Fruit fly (Drosophila melanogaster) ovary, adult (tissue): Measurements from ENCODE around the gene Trm7-32.

Experiments used
- CG17801 ChIP-seq: fragments of 200-800 bp; optimal IDR thresholded peaks from 2 replicates; lab custom pipeline; 2019; ENCODE audit warnings: missing biosample characterization, mild to moderate bottlenecking, missing genetic modification characterization, moderate library complexity; ENCODE audit not compliant: partially characterized antibody

The Trm7-32 gene

DNA sequence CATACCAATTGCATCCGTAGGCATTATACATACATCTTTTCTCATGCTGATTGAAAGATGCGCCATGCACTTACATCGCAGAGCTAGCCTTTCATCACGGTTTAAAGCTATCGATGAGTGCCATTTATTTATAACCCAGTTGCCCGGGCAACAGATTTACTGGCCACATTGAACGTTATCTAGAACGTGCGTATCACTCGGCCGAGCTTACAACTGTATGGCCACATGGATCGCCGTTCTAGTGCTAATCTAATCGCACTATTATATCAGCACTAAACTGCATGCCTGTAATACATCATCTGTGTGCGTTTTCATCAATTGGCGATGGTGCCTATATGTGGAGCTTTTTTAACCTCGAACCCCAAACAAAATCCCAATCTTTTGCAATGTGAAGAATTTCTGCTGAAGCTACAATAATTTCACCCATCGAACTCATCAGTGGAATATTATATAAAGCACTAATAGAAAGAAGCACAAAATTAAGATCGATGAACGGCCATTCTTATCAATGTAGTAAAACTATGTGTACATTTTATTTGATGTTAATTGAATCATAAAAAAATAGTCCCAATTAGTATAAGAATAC lies 20.4 kb downstream of the Trm7-32 start:
- no peak for TF ChIP-seq CG17801

DNA sequence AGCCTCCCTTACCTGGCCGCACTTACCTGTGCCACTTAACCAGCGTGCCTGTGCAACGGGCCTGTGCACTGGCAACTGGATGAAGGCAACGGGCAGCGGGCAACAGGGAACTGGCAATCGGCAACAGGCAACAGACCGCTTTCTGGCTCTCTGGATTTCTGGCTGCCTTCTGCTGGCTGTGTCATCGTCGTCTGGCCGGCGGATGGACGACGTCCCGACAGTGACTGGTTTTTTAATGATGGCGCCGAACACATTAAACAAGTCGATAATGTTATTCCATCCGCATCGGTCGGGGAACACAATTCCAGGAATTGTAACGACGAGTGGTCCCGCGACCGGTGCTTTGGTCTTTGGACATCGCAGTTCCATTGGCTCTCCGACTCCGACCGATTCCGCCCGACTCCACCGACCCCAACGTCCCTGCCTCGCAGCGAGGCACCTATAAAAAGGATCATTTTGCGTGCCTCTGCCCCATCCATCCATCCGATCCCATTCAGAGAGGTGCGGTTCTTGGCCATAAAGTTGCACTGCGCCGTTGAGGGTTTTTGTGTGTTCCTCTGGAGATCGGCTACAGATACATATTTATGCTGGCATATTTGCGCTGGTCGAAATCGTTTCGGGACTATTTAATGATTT lies 21.4 kb downstream of the Trm7-32 start:
- TF ChIP-seq CG17801: no peak

dm6 chr3R:17062705-17063104 lies 22.2 kb downstream of the Trm7-32 start:
- TF ChIP-seq CG17801: peak; percentile 0

DNA sequence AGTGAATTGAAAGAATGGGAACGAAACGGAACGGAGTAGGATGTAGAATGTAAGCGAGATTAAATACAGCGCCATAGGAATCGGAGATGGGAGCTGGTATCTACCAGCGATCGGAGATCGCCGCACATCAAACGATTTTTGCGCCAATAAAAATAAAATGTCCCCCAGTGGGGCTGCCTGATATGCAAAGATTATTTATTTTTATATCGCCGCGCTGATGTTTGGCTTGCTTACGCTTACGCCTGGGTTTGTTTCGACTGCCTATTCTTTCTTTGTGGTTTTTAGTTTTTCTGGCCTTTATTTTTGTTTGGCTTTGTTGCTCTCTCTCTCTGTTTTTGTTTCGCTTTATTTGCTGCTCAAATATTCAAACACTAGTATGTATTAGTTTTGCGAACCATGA lies 23.3 kb downstream of the Trm7-32 start:
- TF ChIP-seq CG17801: no peak

DNA sequence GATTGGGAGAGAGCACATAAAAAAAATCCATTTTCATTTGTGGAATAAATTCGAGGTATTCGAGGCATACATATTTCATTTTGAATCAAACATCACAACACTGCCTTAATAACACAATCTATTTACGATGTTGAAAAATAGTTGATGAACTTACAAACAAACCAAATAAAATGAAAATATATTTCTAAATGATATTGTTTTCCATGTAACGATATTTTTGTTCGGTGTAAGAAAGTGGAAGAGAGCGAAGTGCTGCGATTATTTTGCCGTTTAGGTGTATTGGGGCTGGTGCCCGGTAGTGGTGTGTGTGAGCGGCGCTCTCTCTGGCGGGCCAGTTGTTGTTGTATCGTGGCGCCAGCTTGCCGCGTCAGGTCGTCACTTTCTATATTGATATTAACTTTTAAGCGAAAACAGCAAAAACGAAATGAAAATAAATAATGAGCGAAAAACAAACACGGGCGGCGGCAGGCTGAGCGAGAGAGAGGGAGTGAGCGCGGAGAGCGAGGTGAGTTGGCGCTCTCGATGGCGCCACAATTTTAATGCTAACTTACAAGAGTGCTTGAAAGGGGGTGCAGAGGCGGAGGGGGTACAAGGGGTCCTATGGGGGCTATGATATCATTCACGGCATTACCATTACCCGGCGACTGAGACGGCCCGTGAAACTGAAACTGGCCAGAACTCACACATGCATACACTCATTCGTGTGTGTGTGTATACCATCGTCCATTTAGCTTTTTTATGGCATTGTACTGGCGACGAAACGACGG lies 24.7 kb downstream of the Trm7-32 start:
- TF ChIP-seq CG17801: peak; percentile 85

DNA sequence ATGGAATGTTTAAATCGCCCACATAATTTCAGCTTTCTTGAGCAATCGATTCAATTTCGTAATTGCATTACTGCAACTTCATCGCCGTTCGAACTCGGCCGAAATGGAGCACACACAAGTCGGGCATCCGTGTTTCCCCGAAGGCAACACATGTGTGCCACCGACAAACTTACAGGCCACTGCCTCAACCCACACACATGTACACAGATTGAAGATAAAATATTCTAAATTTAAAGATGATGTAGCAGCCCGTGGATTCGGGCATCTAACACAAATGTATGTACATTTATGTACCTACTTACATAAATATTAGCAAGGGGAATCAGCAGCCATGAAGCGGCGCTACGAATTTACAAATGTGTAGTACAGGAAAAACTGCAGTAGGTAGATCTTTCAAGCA lies 25.6 kb downstream of the Trm7-32 start:
- no peak for TF ChIP-seq CG17801

- TF ChIP-seq CG17801: no peak
Measured at dm6 chr3R:17066828-17067430, 26.4 kb downstream of the Trm7-32 start.

DNA sequence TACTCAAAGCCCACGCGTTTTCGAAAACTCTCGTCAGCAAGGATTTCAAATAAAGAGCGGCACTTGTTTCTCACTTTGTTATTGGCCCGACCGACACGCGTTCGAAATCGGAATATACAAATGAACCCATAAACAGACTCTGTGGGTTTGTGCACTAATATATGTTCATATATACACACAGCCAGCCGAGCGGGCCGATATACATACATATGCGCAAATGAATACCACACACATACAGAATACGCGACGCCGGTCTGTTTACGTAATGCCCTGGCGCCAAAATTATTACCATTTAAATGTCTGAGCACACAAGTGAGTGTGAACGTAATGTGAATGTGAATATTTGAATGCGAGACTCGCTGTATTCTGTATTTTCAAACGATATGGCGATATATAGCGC lies 27.2 kb downstream of the Trm7-32 start:
- no peak for TF ChIP-seq CG17801

- no peak for TF ChIP-seq CG17801
Measured at dm6 chr3R:17072526-17073114, 32.1 kb downstream of the Trm7-32 start, which contains the start of the genes Ns1 and mRpS11. Gene Ns1 (minus strand): TSS chr3R:17072675. Gene mRpS11 (plus strand): TSS chr3R:17072732.

DNA sequence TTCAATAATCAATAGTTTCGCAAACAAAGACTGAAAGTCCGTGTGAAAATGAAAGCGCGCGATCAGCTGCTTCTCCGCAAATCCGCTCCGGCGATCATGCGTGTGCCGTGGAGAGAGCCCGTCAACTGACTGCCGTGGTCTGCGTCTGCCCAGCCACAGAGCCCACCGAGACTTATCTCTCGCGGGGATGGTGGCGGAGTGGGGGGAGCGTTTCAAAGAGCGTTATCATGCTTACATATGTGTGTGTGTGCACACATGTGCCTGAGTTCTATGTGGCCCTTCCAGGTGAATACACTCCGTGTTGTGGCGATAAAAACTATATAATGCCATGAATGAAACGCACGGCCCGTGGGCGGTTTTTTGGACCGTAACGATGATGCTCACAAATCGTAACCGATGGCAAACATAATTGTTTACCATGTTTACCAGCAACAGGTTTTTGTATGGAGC lies 37.5 kb downstream of the Trm7-32 start:
- TF ChIP-seq CG17801: no peak

dm6 chr3R:17078961-17079858 lies 38.7 kb downstream of the Trm7-32 start:
- TF ChIP-seq CG17801: no peak

dm6 chr3R:17079859-17080255 lies 39.4 kb downstream of the Trm7-32 start, which contains the start of the genes Keap1 and kuk:
Gene Keap1 (minus strand): TSS chr3R:17079945.
Gene kuk (plus strand): TSS chr3R:17080244.
- TF ChIP-seq CG17801: peak; percentile 52

DNA sequence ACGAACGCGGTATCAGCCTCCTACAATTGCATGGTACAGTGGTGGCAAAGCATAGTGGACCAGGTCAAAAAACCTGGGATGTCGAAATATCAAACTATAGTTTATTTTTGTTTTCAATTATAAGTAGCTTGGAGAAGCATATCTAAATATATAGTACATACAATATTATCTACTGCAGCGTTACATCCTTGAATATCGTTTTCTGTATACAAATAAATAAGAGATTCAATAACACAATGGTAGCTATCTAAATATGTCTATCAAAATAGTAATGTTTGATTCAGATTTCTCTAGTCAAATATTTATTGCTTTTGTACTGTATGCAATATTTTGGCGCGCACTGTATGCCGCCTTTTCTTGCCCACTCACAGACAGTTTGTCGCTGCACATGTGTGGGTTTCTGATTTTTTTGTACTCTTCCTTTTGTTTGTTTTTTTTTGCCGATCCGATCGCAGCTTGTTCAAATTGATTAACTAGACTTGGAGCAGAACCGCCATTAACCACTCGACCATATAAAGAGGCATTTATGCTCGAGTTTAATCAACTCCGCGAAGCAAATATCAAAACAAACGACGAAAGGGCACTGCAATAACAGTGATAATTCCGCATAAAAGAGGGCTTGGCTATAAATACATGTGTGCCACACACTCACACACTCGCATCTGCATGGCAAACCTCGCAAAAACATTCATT lies 40.3 kb downstream of the Trm7-32 start:
- peak; percentile 88 for TF ChIP-seq CG17801

dm6 chr3R:17081359-17081935 lies 41.0 kb downstream of the Trm7-32 start:
- peak; percentile 62 for TF ChIP-seq CG17801

dm6 chr3R:17082471-17082870 lies 42.0 kb downstream of the Trm7-32 start:
- no peak for TF ChIP-seq CG17801
